Worm (Caenorhabditis elegans) whole organism, young adult: ENCODE data around the gene Y22D7AL.4.

ENCODE experiments used
- ama-1 ChIP-seq, 3 experiments: fragments of 150-350 bp in 1 of 3; sonication (generic microtip) in 2 of 3; optimal IDR thresholded peaks; 2 replicates each; lab custom pipeline; 2014 to 2018; ENCODE audit warnings: missing biosample characterization in 2 of 3, missing genetic modification characterization in 2 of 3, missing genetic modification reagents in 2 of 3
- hlh-12 ChIP-seq: sonication (generic microtip); optimal IDR thresholded peaks from 2 replicates; lab custom pipeline; 2016; ENCODE audit warnings: missing genetic modification characterization, missing compliant biosample characterization
- lsy-27 ChIP-seq: sonication (generic microtip); optimal IDR thresholded peaks from 2 replicates; lab custom pipeline; 2017; ENCODE audit warnings: missing genetic modification characterization, mild to moderate bottlenecking, missing compliant biosample characterization, antibody characterized with exemption, missing genotype, borderline replicate concordance; ENCODE audit not compliant: insufficient read depth
- sea-2 ChIP-seq: fragments of 200-800 bp; sonication (Bioruptor generic); IDR thresholded peaks from 2 replicates; pipeline ENCODE4 v1.3.6; 2022; ENCODE audit warnings: missing genetic modification characterization, missing compliant biosample characterization

- no peak for TF ChIP-seq sea-2 (GFP tag; lab: Robert Waterston, UW)
- no peak for TF ChIP-seq hlh-12 (tag; lab: Kevin White, UChicago)
- no peak for TF ChIP-seq lsy-27 (tag; lab: Kevin White, UChicago)
- no peak for TF ChIP-seq ama-1 (optimal IDR thresholded peaks at IDR 0.05; lab: Kevin White, UChicago)
- no peak for TF ChIP-seq ama-1 (GFP tag; optimal IDR thresholded peaks at IDR 0.05; lab: Kevin White, UChicago)
These were observed 38.4 kb downstream of the Y22D7AL.4 start, which contains the start of gene Y22D7AL.16 for ce11 chrIII:1664761-1665266.
